Worm (Caenorhabditis elegans) whole organism, young adult: Measurements from ENCODE around the gene npp-5.

Experiments
- ceh-100 ChIP-seq: fragments of 200-800 bp; sonication (Bioruptor generic); IDR thresholded peaks from 2 replicates; pipeline ENCODE4 v1.3.6; 2022; ENCODE audit warnings: missing genetic modification reagents, missing genetic modification characterization, missing compliant biosample characterization
- lin-35 ChIP-seq, 3 experiments: fragments of 150-350 bp in 2 of 3; sonication (generic microtip) in 1 of 3; optimal IDR thresholded peaks; 2 replicates each; lab custom pipeline; 2014 to 2018; ENCODE audit warnings: missing biosample characterization in 3 of 3, missing genetic modification characterization in 3 of 3, missing genetic modification reagents in 3 of 3

DNA sequence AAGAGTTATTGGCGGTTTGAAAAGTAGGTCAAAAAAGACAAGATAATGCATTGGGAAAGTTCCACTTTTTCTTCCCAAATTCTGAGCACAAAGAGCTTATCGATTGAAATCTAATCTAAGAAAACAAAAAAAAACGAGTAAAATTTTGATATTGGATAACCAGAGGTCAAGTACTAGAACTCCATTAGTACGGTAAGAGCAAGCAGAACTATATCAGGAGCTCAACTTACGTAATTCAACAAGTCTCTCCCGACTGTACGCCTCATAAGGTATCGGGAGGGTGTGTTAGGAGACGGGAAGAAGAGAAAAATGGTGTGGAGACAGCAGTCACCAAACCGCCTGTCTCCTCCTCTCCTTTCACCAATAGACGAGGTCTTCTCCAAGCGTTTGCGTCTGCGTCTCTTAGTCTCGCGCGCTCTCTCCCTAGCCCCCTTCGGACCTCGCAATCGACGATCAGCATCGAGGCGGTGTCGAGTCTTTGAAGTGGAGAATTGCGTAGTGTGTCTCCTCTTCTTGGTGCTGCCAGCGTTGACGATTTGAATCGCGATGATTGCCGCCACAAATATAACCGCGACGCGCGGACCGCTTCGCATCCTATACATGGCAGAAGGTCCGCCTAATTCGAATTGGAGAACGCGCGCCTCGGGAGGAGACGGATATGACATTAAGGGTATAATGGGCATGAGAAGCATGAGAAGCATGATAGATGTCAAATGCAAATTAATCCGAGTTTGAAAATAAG is 32.5 kb downstream of the npp-5 start, which contains the start of gene F54D5.5:
- TF ChIP-seq lin-35 (GFP tag; optimal IDR thresholded peaks at IDR 0.05; lab: Kevin White, UChicago), result no peak
- no peak for TF ChIP-seq ceh-100
